Worm (Caenorhabditis elegans): ENCODE measurements around the gene srh-293.

The srh-293 gene

DNA sequence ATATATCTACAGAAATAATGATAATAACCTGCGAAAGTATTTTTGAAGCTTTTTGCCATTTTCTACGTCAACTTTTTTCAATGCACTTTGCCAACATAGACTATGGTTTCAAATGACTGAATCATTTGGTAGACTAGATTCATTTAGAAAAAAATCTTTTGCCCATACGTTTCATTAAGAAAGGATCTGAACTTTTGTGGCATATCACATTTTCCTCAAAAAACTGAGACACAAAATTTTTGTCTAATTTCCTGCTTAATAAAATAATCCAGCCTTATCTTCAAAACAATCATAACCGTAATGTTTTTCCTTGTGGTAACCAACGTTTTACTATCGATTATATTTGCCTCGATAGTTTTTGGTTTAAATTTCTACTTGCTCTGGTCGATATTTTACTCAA, 39.8 kb upstream of the srh-293 start, which contains the start of gene srbc-51:
Gene srbc-51 (plus strand): TSS at position 301 of the 400 bp plus-strand sequence.
- no peak for TF ChIP-seq crh-2 (tag; optimal IDR thresholded peaks at IDR 0.05)
- TF ChIP-seq dmd-4 (tag; optimal IDR thresholded peaks at IDR 0.05): no peak

ce11 chrV:15829907-15830306, 36.0 kb upstream of the srh-293 start, which contains the start of gene srbc-55:
Gene srbc-55 (minus strand): TSS chrV:15830007.
- no peak for TF ChIP-seq unc-62 (GFP tag; optimal IDR thresholded peaks at IDR 0.05)
- no peak for TF ChIP-seq Y55F3AM.14 (GFP tag; optimal IDR thresholded peaks at IDR 0.05)
- no peak for TF ChIP-seq nhr-23 (tag; optimal IDR thresholded peaks at IDR 0.05)
- no peak for TF ChIP-seq lin-39 (tag; optimal IDR thresholded peaks at IDR 0.05)
- no peak for TF ChIP-seq mab-5 (tag; optimal IDR thresholded peaks at IDR 0.05)
- no peak for TF ChIP-seq ZK546.5 (tag; optimal IDR thresholded peaks at IDR 0.05)
- no peak for TF ChIP-seq fos-1 (tag; optimal IDR thresholded peaks at IDR 0.05)
- no peak for TF ChIP-seq aly-2 (tag; optimal IDR thresholded peaks at IDR 0.05)
- TF ChIP-seq lin-13 (GFP tag; optimal IDR thresholded peaks at IDR 0.05): no peak
- no peak for TF ChIP-seq sma-3 (GFP tag; optimal IDR thresholded peaks at IDR 0.05)
- no peak for TF ChIP-seq ztf-4 (tag; optimal IDR thresholded peaks at IDR 0.05)
- TF ChIP-seq zag-1 (tag; optimal IDR thresholded peaks at IDR 0.05): no peak
- TF ChIP-seq nhr-25 (tag; optimal IDR thresholded peaks at IDR 0.05): no peak

- TF ChIP-seq lsy-2 (tag; optimal IDR thresholded peaks at IDR 0.05): no peak
- no peak for TF ChIP-seq F13H6.1 (tag; optimal IDR thresholded peaks at IDR 0.05)
- no peak for TF ChIP-seq blmp-1 (tag; optimal IDR thresholded peaks at IDR 0.05; ENCODE audit: insufficient read depth)
- no peak for TF ChIP-seq nhr-21 (tag; optimal IDR thresholded peaks at IDR 0.05)
- no peak for TF ChIP-seq C34F6.9 (tag; optimal IDR thresholded peaks at IDR 0.05)
- no peak for TF ChIP-seq aly-2 (tag; optimal IDR thresholded peaks at IDR 0.05)
- no peak for TF ChIP-seq mdl-1 (tag; optimal IDR thresholded peaks at IDR 0.05)
- no peak for TF ChIP-seq fos-1 (tag; optimal IDR thresholded peaks at IDR 0.05)
- TF ChIP-seq ceh-82 (tag; optimal IDR thresholded peaks at IDR 0.05): no peak
Measured at ce11 chrV:15831586-15831985, 34.4 kb upstream of the srh-293 start, which contains the start of gene srbc-56. Gene srbc-56 (minus strand): TSS chrV:15831686.

DNA sequence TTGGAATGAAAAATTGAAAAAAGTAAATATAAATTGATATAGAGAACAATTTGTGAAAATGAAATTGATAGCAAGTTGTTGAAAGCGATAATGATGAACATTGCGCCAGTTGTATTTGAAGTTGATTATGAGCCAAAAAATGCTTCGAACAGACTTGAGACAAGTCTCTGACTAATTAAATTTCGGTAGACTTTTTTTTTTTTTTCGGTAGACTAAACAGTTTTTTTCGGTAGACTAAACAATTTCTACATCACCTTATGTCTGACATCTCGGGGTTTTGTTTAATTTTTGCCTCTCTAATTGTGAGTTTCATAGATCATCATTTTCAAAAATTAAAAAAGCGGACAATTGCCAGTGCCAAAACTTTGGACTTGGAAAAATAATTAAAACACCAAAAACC, 32.3 kb upstream of the srh-293 start, which contains the start of gene srbc-54:
Gene srbc-54 (minus strand): TSS at position 101 of the 400 bp plus-strand sequence.
- TF ChIP-seq nhr-6 (tag; optimal IDR thresholded peaks at IDR 0.05) (no peak), mbf-1 (tag; optimal IDR thresholded peaks at IDR 0.05) (no peak), elt-1 (tag; optimal IDR thresholded peaks at IDR 0.05) (no peak), lin-39 (tag; optimal IDR thresholded peaks at IDR 0.05) (no peak), lin-11 (tag; optimal IDR thresholded peaks at IDR 0.05) (no peak), ztf-11 (tag; optimal IDR thresholded peaks at IDR 0.05) (no peak), nhr-237 (tag; optimal IDR thresholded peaks at IDR 0.05) (no peak), nhr-77 (tag; optimal IDR thresholded peaks at IDR 0.05) (no peak), lsy-2 (tag; optimal IDR thresholded peaks at IDR 0.05) (no peak), nhr-10 (tag; optimal IDR thresholded peaks at IDR 0.05) (no peak), nhr-129 (tag; optimal IDR thresholded peaks at IDR 0.05) (no peak), ceh-16 (tag; optimal IDR thresholded peaks at IDR 0.05) (no peak), zag-1 (tag; optimal IDR thresholded peaks at IDR 0.05) (no peak), C34F6.9 (tag; optimal IDR thresholded peaks at IDR 0.05) (no peak), unc-39 (tag; optimal IDR thresholded peaks at IDR 0.05) (no peak), elt-3 (tag; optimal IDR thresholded peaks at IDR 0.05) (no peak), egl-27 (tag; optimal IDR thresholded peaks at IDR 0.05) (no peak)

- TF ChIP-seq lin-13 (GFP tag; optimal IDR thresholded peaks at IDR 0.05): no peak
- no peak for TF ChIP-seq nhr-237 (tag; optimal IDR thresholded peaks at IDR 0.05)
- no peak for TF ChIP-seq sem-4 (tag; optimal IDR thresholded peaks at IDR 0.05)
- no peak for TF ChIP-seq mdl-1 (tag; optimal IDR thresholded peaks at IDR 0.05)
- no peak for TF ChIP-seq mab-5 (tag; optimal IDR thresholded peaks at IDR 0.05)
- TF ChIP-seq ztf-4 (tag; optimal IDR thresholded peaks at IDR 0.05): no peak
- no peak for TF ChIP-seq nhr-10 (tag; optimal IDR thresholded peaks at IDR 0.05)
- no peak for TF ChIP-seq ztf-1 (GFP tag; conservative IDR thresholded peaks at IDR 0.05)
- no peak for TF ChIP-seq ceh-16 (tag; optimal IDR thresholded peaks at IDR 0.05)
- TF ChIP-seq aly-2 (tag; optimal IDR thresholded peaks at IDR 0.05): no peak
- TF ChIP-seq sma-3 (GFP tag; optimal IDR thresholded peaks at IDR 0.05): no peak
- no peak for TF ChIP-seq sma-9 (GFP tag; optimal IDR thresholded peaks at IDR 0.05)
- TF ChIP-seq sma-9 (tag; optimal IDR thresholded peaks at IDR 0.05): no peak
- TF ChIP-seq C34F6.9 (tag; optimal IDR thresholded peaks at IDR 0.05): no peak
- TF ChIP-seq blmp-1 (tag; optimal IDR thresholded peaks at IDR 0.05; ENCODE audit: insufficient read depth): no peak
- no peak for TF ChIP-seq nhr-23 (tag; optimal IDR thresholded peaks at IDR 0.05)
- no peak for TF ChIP-seq crh-2 (tag; optimal IDR thresholded peaks at IDR 0.05)
Measured at ce11 chrV:15841095-15841494, 24.8 kb upstream of the srh-293 start, which contains the start of gene srh-149. Gene srh-149 (minus strand): TSS chrV:15841195.
